Worm (Caenorhabditis elegans): Measurements from ENCODE around the gene F19G12.1.

F19G12.1 gene

ce11 chrX:1458793-1459192 lies 28.0 kb downstream of the F19G12.1 start, which contains the start of gene D1005.2:
TSS of gene D1005.2 (plus strand) at chrX:1459022.
- TF ChIP-seq blmp-1 (tag; optimal IDR thresholded peaks at IDR 0.05; ENCODE audit: insufficient read depth) (peak; percentile 63), mdl-1 (tag; optimal IDR thresholded peaks at IDR 0.05) (peak in 1 of 2 experiments; percentile 5), unc-62 (GFP tag; optimal IDR thresholded peaks at IDR 0.05) (no peak), ama-1 (optimal IDR thresholded peaks at IDR 0.05) (no peak), sma-9 (GFP tag; optimal IDR thresholded peaks at IDR 0.05) (peak; percentile 69), sma-9 (tag; optimal IDR thresholded peaks at IDR 0.05) (no peak), peb-1 (tag; optimal IDR thresholded peaks at IDR 0.05) (no peak), unc-55 (GFP tag; optimal IDR thresholded peaks at IDR 0.05) (no peak), nhr-25 (tag; optimal IDR thresholded peaks at IDR 0.05) (peak; percentile 20), sma-3 (GFP tag; optimal IDR thresholded peaks at IDR 0.05) (peak; percentile 24), mbf-1 (tag; optimal IDR thresholded peaks at IDR 0.05) (no peak)

- TF ChIP-seq C34F6.9 (tag; optimal IDR thresholded peaks at IDR 0.05) (no peak), nhr-12 (tag; optimal IDR thresholded peaks at IDR 0.05) (no peak), fos-1 (tag; optimal IDR thresholded peaks at IDR 0.05) (no peak), ama-1 (optimal IDR thresholded peaks at IDR 0.05) (no peak), gmeb-1 (tag; optimal IDR thresholded peaks at IDR 0.05) (no peak), mab-5 (tag; optimal IDR thresholded peaks at IDR 0.05) (no peak), nhr-11 (tag; optimal IDR thresholded peaks at IDR 0.05) (no peak), nhr-237 (tag; optimal IDR thresholded peaks at IDR 0.05) (no peak), lin-39 (tag; optimal IDR thresholded peaks at IDR 0.05) (no peak), lin-13 (GFP tag; optimal IDR thresholded peaks at IDR 0.05) (no peak), ceh-82 (tag; optimal IDR thresholded peaks at IDR 0.05) (no peak), sma-3 (GFP tag; optimal IDR thresholded peaks at IDR 0.05) (no peak), snpc-4 (tag; optimal IDR thresholded peaks at IDR 0.05) (no peak), nhr-77 (tag; optimal IDR thresholded peaks at IDR 0.05) (no peak), nhr-25 (tag; optimal IDR thresholded peaks at IDR 0.05) (no peak), ztf-11 (tag; optimal IDR thresholded peaks at IDR 0.05) (no peak), crh-2 (tag; optimal IDR thresholded peaks at IDR 0.05) (no peak), zag-1 (tag; optimal IDR thresholded peaks at IDR 0.05) (no peak), lsy-2 (tag; optimal IDR thresholded peaks at IDR 0.05) (no peak), F13H6.1 (tag; optimal IDR thresholded peaks at IDR 0.05) (no peak)
Measured at ce11 chrX:1459756-1460155, 28.9 kb downstream of the F19G12.1 start.

ce11 chrX:1464699-1465098 lies 33.9 kb downstream of the F19G12.1 start, which contains the start of gene D1005.6:
TSS of gene D1005.6 (minus strand) at chrX:1464799.
- TF ChIP-seq elt-1 (tag; optimal IDR thresholded peaks at IDR 0.05) (no peak), nhr-11 (tag; optimal IDR thresholded peaks at IDR 0.05) (no peak), elt-3 (tag; optimal IDR thresholded peaks at IDR 0.05) (no peak), lin-13 (GFP tag; optimal IDR thresholded peaks at IDR 0.05) (no peak), ceh-16 (tag; optimal IDR thresholded peaks at IDR 0.05) (no peak), zag-1 (tag; optimal IDR thresholded peaks at IDR 0.05) (no peak), sma-3 (GFP tag; optimal IDR thresholded peaks at IDR 0.05) (no peak), ztf-1 (GFP tag; conservative IDR thresholded peaks at IDR 0.05) (no peak), skn-1 (tag; optimal IDR thresholded peaks at IDR 0.05) (no peak), R02D3.7 (tag; optimal IDR thresholded peaks at IDR 0.05) (no peak), nhr-23 (tag; optimal IDR thresholded peaks at IDR 0.05) (no peak)

ce11 chrX:1468057-1468456 lies 37.2 kb downstream of the F19G12.1 start:
- TF ChIP-seq ztf-11 (tag; optimal IDR thresholded peaks at IDR 0.05) = no peak
- no peak for TF ChIP-seq sma-9 (GFP tag; optimal IDR thresholded peaks at IDR 0.05)
- no peak for TF ChIP-seq sma-9 (tag; optimal IDR thresholded peaks at IDR 0.05)
- TF ChIP-seq crh-2 (tag; optimal IDR thresholded peaks at IDR 0.05) = no peak
- TF ChIP-seq elt-3 (tag; optimal IDR thresholded peaks at IDR 0.05) = no peak
- no peak for TF ChIP-seq lin-11 (tag; optimal IDR thresholded peaks at IDR 0.05)
- no peak for TF ChIP-seq nhr-77 (tag; optimal IDR thresholded peaks at IDR 0.05)
- TF ChIP-seq nhr-12 (tag; optimal IDR thresholded peaks at IDR 0.05) = no peak
- TF ChIP-seq ceh-16 (tag; optimal IDR thresholded peaks at IDR 0.05) = no peak
- no peak for TF ChIP-seq nhr-129 (tag; optimal IDR thresholded peaks at IDR 0.05)
- no peak for TF ChIP-seq ceh-82 (tag; optimal IDR thresholded peaks at IDR 0.05)
- TF ChIP-seq ZK546.5 (tag; optimal IDR thresholded peaks at IDR 0.05) = no peak
- TF ChIP-seq gmeb-1 (tag; optimal IDR thresholded peaks at IDR 0.05) = no peak
